In the genomic region with DNA sequence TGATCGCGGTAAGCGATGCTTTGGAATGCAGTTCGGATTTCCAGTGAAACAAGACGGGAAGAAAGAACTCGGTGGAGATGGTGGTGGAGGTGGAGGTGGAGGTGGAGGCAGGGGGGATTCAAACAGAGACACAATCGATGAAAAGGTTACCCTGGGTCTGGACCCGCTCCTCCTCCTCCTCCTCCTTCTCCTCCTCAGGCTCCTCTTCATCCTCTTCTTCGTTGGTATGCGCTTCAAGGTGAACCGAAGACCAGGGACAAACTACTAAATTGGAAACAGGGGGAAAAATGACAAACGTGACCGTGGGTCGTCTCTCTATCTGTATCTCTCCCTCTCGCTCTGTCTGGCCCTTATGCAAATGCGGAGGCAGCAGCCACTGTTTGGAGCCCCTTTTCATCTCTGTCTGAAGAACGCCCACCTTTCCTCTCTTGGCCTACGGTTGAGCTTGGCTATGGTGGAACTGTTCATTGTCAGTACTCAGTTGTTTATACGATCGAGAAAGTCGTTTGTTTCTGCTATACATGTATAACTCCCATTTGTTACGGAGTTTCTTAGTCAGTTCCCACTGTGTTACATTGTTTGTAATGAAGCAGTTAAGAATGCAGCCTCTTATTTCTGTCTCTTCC, we compare ENCODE assay signal across 1 fruit fly cellular context.
TF ChIP-seq lines count a peak whose summit lies in the region.

No protein-coding gene starts in this region.

TF ChIP-seq in whole organism, embryonic, 481 proteins besides CTCF, POLR2A, EP300 and RAD21 (continued from another document):
- TF ChIP-seq ssp (GFP tag; IDR thresholded peaks at IDR 0.05; lab: Robert Waterston, UW), result no peak
- no peak for TF ChIP-seq tup (GFP tag; optimal IDR thresholded peaks at IDR 0.05; lab: Kevin White, UChicago)
- TF ChIP-seq CG2116 (GFP tag; optimal IDR thresholded peaks at IDR 0.05; lab: Kevin White, UChicago), result no peak
- TF ChIP-seq CG1647 (GFP tag; optimal IDR thresholded peaks at IDR 0.05; lab: Kevin White, UChicago), result no peak
- TF ChIP-seq Med (GFP tag; lab: Kevin White, UChicago), result peak; percentile 51
- TF ChIP-seq CG10274 (GFP tag; optimal IDR thresholded peaks at IDR 0.05; lab: Kevin White, UChicago), result no peak
- TF ChIP-seq pum (GFP tag; optimal IDR thresholded peaks at IDR 0.05; lab: Kevin White, UChicago), result no peak
- TF ChIP-seq CG6175 (GFP tag; IDR thresholded peaks at IDR 0.05; lab: Robert Waterston, UW), result no peak
- TF ChIP-seq CG1024 (GFP tag; IDR thresholded peaks at IDR 0.05; lab: Robert Waterston, UW), result no peak
- TF ChIP-seq sens-2 (GFP tag; IDR thresholded peaks at IDR 0.05; lab: Robert Waterston, UW), result no peak
- TF ChIP-seq fd96Cb (tag; optimal IDR thresholded peaks at IDR 0.05; lab: Kevin White, UChicago), result peak; percentile 4
- peak; percentile 67 for TF ChIP-seq kni (GFP tag; optimal IDR thresholded peaks at IDR 0.05; lab: Kevin White, UChicago)
- no peak for TF ChIP-seq seq (GFP tag; IDR thresholded peaks at IDR 0.05; lab: Robert Waterston, UW)
- no peak for TF ChIP-seq CG10979 (tag; optimal IDR thresholded peaks at IDR 0.05; lab: Kevin White, UChicago)
- TF ChIP-seq CG1603 (tag; optimal IDR thresholded peaks at IDR 0.05; lab: Kevin White, UChicago), result peak; percentile 13
- no peak for TF ChIP-seq Ets65A (GFP tag; lab: Kevin White, UChicago)
- TF ChIP-seq Dref (GFP tag; IDR thresholded peaks at IDR 0.05; lab: Robert Waterston, UW), result no peak
- peak; percentile 1 for TF ChIP-seq dmrt99B (tag; optimal IDR thresholded peaks at IDR 0.05; lab: Kevin White, UChicago)
- TF ChIP-seq gem (tag; optimal IDR thresholded peaks at IDR 0.05; lab: Kevin White, UChicago), result peak; percentile 14
- peak; percentile 17; the same call in 1 of the 2 replicates for TF ChIP-seq Xrp1 (GFP tag; IDR thresholded peaks at IDR 0.05; lab: Robert Waterston, UW)
- TF ChIP-seq vvl (GFP tag; IDR thresholded peaks at IDR 0.05; lab: Robert Waterston, UW), result peak; percentile 73
- no peak for TF ChIP-seq her (GFP tag; optimal IDR thresholded peaks at IDR 0.05; lab: Kevin White, UChicago)
- peak; percentile 81 for TF ChIP-seq sr (GFP tag; IDR thresholded peaks at IDR 0.05; lab: Robert Waterston, UW)
- peak; percentile 27 for TF ChIP-seq CG1832 (GFP tag; optimal IDR thresholded peaks at IDR 0.05; lab: Kevin White, UChicago)
- no peak for TF ChIP-seq TFAM (GFP tag; optimal IDR thresholded peaks at IDR 0.05; lab: Kevin White, UChicago)
- TF ChIP-seq wor (GFP tag; IDR thresholded peaks at IDR 0.05; lab: Robert Waterston, UW), result no peak
- no peak for TF ChIP-seq Ptx1 (GFP tag; IDR thresholded peaks at IDR 0.05; lab: Robert Waterston, UW)
- TF ChIP-seq emc (GFP tag; optimal IDR thresholded peaks at IDR 0.05; lab: Kevin White, UChicago), result no peak
- peak; percentile 33 for TF ChIP-seq sd (tag; optimal IDR thresholded peaks at IDR 0.05; lab: Kevin White, UChicago)
- peak; percentile 9 for TF ChIP-seq CG2678 (tag; optimal IDR thresholded peaks at IDR 0.05; lab: Kevin White, UChicago)
- peak; percentile 59 for TF ChIP-seq row (GFP tag; IDR thresholded peaks at IDR 0.05; lab: Robert Waterston, UW)
- no peak for TF ChIP-seq pan (optimal IDR thresholded peaks at IDR 0.05; lab: Kevin White, UChicago)
- no peak for TF ChIP-seq pan (GFP tag; optimal IDR thresholded peaks at IDR 0.05 in 1 of 2, IDR thresholded peaks at IDR 0.05 in 1 of 2)
- no peak for TF ChIP-seq CG3281 (GFP tag; optimal IDR thresholded peaks at IDR 0.05; lab: Kevin White, UChicago)
- TF ChIP-seq usp (GFP tag; optimal IDR thresholded peaks at IDR 0.05; lab: Kevin White, UChicago), result no peak
- TF ChIP-seq crol (GFP tag; IDR thresholded peaks at IDR 0.05; lab: Robert Waterston, UW), result peak; percentile 59
- peak; percentile 9 for TF ChIP-seq CG18262 (tag; optimal IDR thresholded peaks at IDR 0.05; lab: Kevin White, UChicago)
- no peak for TF ChIP-seq BtbVII (GFP tag; optimal IDR thresholded peaks at IDR 0.05; lab: Kevin White, UChicago)
- no peak for TF ChIP-seq Optix (GFP tag; IDR thresholded peaks at IDR 0.05; lab: Robert Waterston, UW)
- TF ChIP-seq Pdp1 (GFP tag; optimal IDR thresholded peaks at IDR 0.05; lab: Kevin White, UChicago), result peak in 1 of 2 experiments; percentile 3
- TF ChIP-seq ap (GFP tag; IDR thresholded peaks at IDR 0.05; lab: Robert Waterston, UW), result no peak
- peak in 1 of 2 experiments; percentile 30 for TF ChIP-seq bsh (GFP tag; optimal IDR thresholded peaks at IDR 0.05; lab: Kevin White, UChicago)
- no peak for TF ChIP-seq CG15011 (GFP tag; optimal IDR thresholded peaks at IDR 0.05; lab: Kevin White, UChicago)
- peak; percentile 94 for TF ChIP-seq grau (tag; optimal IDR thresholded peaks at IDR 0.05; lab: Kevin White, UChicago)
- TF ChIP-seq CG4617 (GFP tag; optimal IDR thresholded peaks at IDR 0.05; lab: Kevin White, UChicago; ENCODE audit: borderline replicate concordance), result no peak
- TF ChIP-seq sob (GFP tag; IDR thresholded peaks at IDR 0.05; lab: Robert Waterston, UW), result no peak
- no peak for TF ChIP-seq D19A (tag; optimal IDR thresholded peaks at IDR 0.05; lab: Kevin White, UChicago)
- TF ChIP-seq luna (GFP tag; optimal IDR thresholded peaks at IDR 0.05; lab: Kevin White, UChicago), result no peak
- no peak for TF ChIP-seq ac (GFP tag; optimal IDR thresholded peaks at IDR 0.05; lab: Kevin White, UChicago)
- TF ChIP-seq danr (GFP tag; IDR thresholded peaks at IDR 0.05; lab: Robert Waterston, UW), result no peak
